Worm (Caenorhabditis elegans) whole organism, L4 larva: Measurements from ENCODE around the gene pus-1.

Source experiments
- F10B5.3 ChIP-seq: sonication (generic microtip); optimal IDR thresholded peaks from 2 replicates; lab custom pipeline; 2016; ENCODE audit warnings: mild to moderate bottlenecking, missing genetic modification characterization, missing compliant biosample characterization
- F37D6.2 ChIP-seq: sonication (generic microtip); optimal IDR thresholded peaks from 2 replicates; lab custom pipeline; 2016; ENCODE audit warnings: mild to moderate bottlenecking, missing genetic modification characterization, missing compliant biosample characterization
- R02D3.7 ChIP-seq: fragments of 150-350 bp; sonication (generic microtip); optimal IDR thresholded peaks from 3 replicates; lab custom pipeline; 2014; ENCODE audit warnings: missing biosample characterization, missing genetic modification characterization
- Y48G9A.11 ChIP-seq: fragments of 200-800 bp; sonication (Bioruptor generic); IDR thresholded peaks from 2 replicates; pipeline ENCODE4 v1.3.6; 2022; ENCODE audit warnings: missing genetic modification reagents, missing genetic modification characterization, missing compliant biosample characterization
- aha-1 ChIP-seq: fragments of 150-350 bp; peaks from one replicate; lab custom pipeline; 2014; ENCODE audit warnings: missing biosample characterization, missing genetic modification characterization
- attf-4 ChIP-seq: sonication (generic microtip); optimal IDR thresholded peaks from 3 replicates; lab custom pipeline; 2017; ENCODE audit warnings: missing biosample characterization, missing genetic modification characterization
- ceh-20 ChIP-seq: fragments of 200-800 bp; sonication (Bioruptor generic); IDR thresholded peaks from 2 replicates; pipeline ENCODE4 v1.3.6; 2022; ENCODE audit warnings: missing genetic modification reagents, missing genetic modification characterization, missing compliant biosample characterization
- ceh-28 ChIP-seq: fragments of 150-350 bp; optimal IDR thresholded peaks from 2 replicates; lab custom pipeline; 2014; ENCODE audit warnings: missing biosample characterization, missing genetic modification reagents, missing genetic modification characterization
- ces-1 ChIP-seq: fragments of 150-350 bp; sonication (generic microtip); optimal IDR thresholded peaks from 4 replicates; lab custom pipeline; 2014; ENCODE audit warnings: missing biosample characterization, missing genetic modification reagents, missing genetic modification characterization
- daf-16 ChIP-seq, 3 experiments: sonication (generic microtip); optimal IDR thresholded peaks; 2 replicates each; lab custom pipeline; 2016 to 2017; ENCODE audit warnings: missing genetic modification characterization in 3 of 3, missing genetic modification reagents in 3 of 3, mild to moderate bottlenecking in 2 of 3, missing compliant biosample characterization in 2 of 3, missing biosample characterization in 1 of 3, moderate library complexity in 1 of 3
- daf-19 ChIP-seq: fragments of 200-800 bp; sonication (Bioruptor generic); conservative IDR thresholded peaks from 2 replicates; pipeline ENCODE4 v1.3.6; 2022; ENCODE audit warnings: missing genetic modification characterization, missing compliant biosample characterization
- daf-8 ChIP-seq: fragments of 200-800 bp; sonication (Bioruptor generic); IDR thresholded peaks from 2 replicates; pipeline ENCODE4 v1.3.6; 2022; ENCODE audit warnings: missing genetic modification characterization, missing compliant biosample characterization
- dmd-6 ChIP-seq: fragments of 200-800 bp; sonication (Bioruptor generic); IDR thresholded peaks from 2 replicates; pipeline ENCODE4 v1.3.6; 2022; ENCODE audit warnings: missing genetic modification reagents, missing genetic modification characterization, missing compliant biosample characterization
- dve-1 ChIP-seq: sonication (generic microtip); optimal IDR thresholded peaks from 2 replicates; lab custom pipeline; 2017; ENCODE audit warnings: antibody characterized with exemption, mild to moderate bottlenecking, missing genetic modification characterization, missing compliant biosample characterization; ENCODE audit not compliant: insufficient read depth
- egl-43 ChIP-seq: fragments of 200-800 bp; sonication (Bioruptor generic); IDR thresholded peaks from 2 replicates; pipeline ENCODE4 v1.3.6; 2022; ENCODE audit warnings: missing genetic modification reagents, missing genetic modification characterization, missing compliant biosample characterization
- hif-1 ChIP-seq, 2 experiments: sonication (generic microtip); optimal IDR thresholded peaks; 2 replicates each; lab custom pipeline; 2016 to 2017; ENCODE audit warnings: missing compliant biosample characterization in 2 of 2, missing genetic modification characterization in 2 of 2, missing genetic modification reagents in 2 of 2, missing genotype in 2 of 2, mild to moderate bottlenecking in 1 of 2
- hlh-11 ChIP-seq: fragments of 200-800 bp; sonication (Bioruptor generic); optimal IDR thresholded peaks from 2 replicates; lab custom pipeline; 2018; ENCODE audit warnings: mild to moderate bottlenecking, missing genetic modification characterization, missing compliant biosample characterization
- hlh-30 ChIP-seq: sonication (generic microtip); optimal IDR thresholded peaks from 2 replicates; lab custom pipeline; 2017; ENCODE audit warnings: antibody characterized with exemption, mild to moderate bottlenecking, missing genetic modification characterization, missing compliant biosample characterization; ENCODE audit not compliant: insufficient read depth
- hmg-1.1 ChIP-seq: fragments of 200-800 bp; sonication (Bioruptor generic); IDR thresholded peaks from 2 replicates; pipeline ENCODE4 v1.3.6; 2022; ENCODE audit warnings: missing genetic modification reagents, missing genetic modification characterization, missing compliant biosample characterization
- lin-1 ChIP-seq: fragments of 200-800 bp; sonication (Bioruptor generic); IDR thresholded peaks from 2 replicates; pipeline ENCODE4 v1.3.6; 2022; ENCODE audit warnings: missing genetic modification reagents, missing genetic modification characterization, missing compliant biosample characterization
- lin-13 ChIP-seq: fragments of 150-350 bp; optimal IDR thresholded peaks from 2 replicates; lab custom pipeline; 2014; ENCODE audit warnings: missing biosample characterization, missing genetic modification reagents, missing genetic modification characterization
- lin-38 ChIP-seq: fragments of 200-800 bp; sonication (Bioruptor generic); IDR thresholded peaks from 2 replicates; pipeline ENCODE4 v1.3.6; 2022; ENCODE audit warnings: missing genetic modification reagents, missing genetic modification characterization, missing compliant biosample characterization
- lir-3 ChIP-seq: sonication (generic microtip); optimal IDR thresholded peaks from 2 replicates; lab custom pipeline; 2016; ENCODE audit warnings: mild to moderate bottlenecking, missing genetic modification characterization, missing compliant biosample characterization
- mdl-1 ChIP-seq, 2 experiments: fragments of 150-350 bp in 1 of 2; sonication (generic microtip) in 1 of 2; optimal IDR thresholded peaks; 2 replicates each; lab custom pipeline; 2014 to 2017; ENCODE audit warnings: missing biosample characterization in 2 of 2, missing genetic modification characterization in 2 of 2
- mxl-3 ChIP-seq: fragments of 200-800 bp; sonication (Bioruptor generic); optimal IDR thresholded peaks from 2 replicates; lab custom pipeline; 2018; ENCODE audit warnings: mild to moderate bottlenecking, missing genetic modification characterization, missing compliant biosample characterization
- nhr-102 ChIP-seq: sonication (generic microtip); optimal IDR thresholded peaks from 2 replicates; lab custom pipeline; 2016; ENCODE audit warnings: mild to moderate bottlenecking, missing genetic modification characterization, moderate library complexity, missing compliant biosample characterization
- nhr-11 ChIP-seq: fragments of 150-350 bp; optimal IDR thresholded peaks from 2 replicates; lab custom pipeline; 2014; ENCODE audit warnings: missing biosample characterization, missing genetic modification characterization
- nhr-237 ChIP-seq: sonication (generic microtip); optimal IDR thresholded peaks from 2 replicates; lab custom pipeline; 2017; ENCODE audit warnings: missing biosample characterization, missing genetic modification characterization
- nhr-28 ChIP-seq: fragments of 150-350 bp; optimal IDR thresholded peaks from 2 replicates; lab custom pipeline; 2014; ENCODE audit warnings: missing biosample characterization, missing genetic modification characterization
- nhr-48 ChIP-seq: sonication (generic microtip); optimal IDR thresholded peaks from 2 replicates; lab custom pipeline; 2016; ENCODE audit warnings: mild to moderate bottlenecking, missing genetic modification characterization, missing compliant biosample characterization
- nhr-77 ChIP-seq: fragments of 150-350 bp; optimal IDR thresholded peaks from 2 replicates; lab custom pipeline; 2014; ENCODE audit warnings: missing biosample characterization, missing genetic modification characterization
- php-3 ChIP-seq: fragments of 200-800 bp; sonication (Bioruptor generic); IDR thresholded peaks from 2 replicates; pipeline ENCODE4 v1.3.6; 2022; ENCODE audit warnings: missing genetic modification reagents, missing genetic modification characterization, missing compliant biosample characterization
- pqm-1 ChIP-seq: sonication (generic microtip); optimal IDR thresholded peaks from 2 replicates; lab custom pipeline; 2017; ENCODE audit warnings: missing biosample characterization, missing genetic modification characterization
- spr-1 ChIP-seq: sonication (generic microtip); optimal IDR thresholded peaks from 2 replicates; lab custom pipeline; 2016; ENCODE audit warnings: mild to moderate bottlenecking, missing genetic modification characterization, missing compliant biosample characterization
- tra-1 ChIP-seq: fragments of 200-800 bp; sonication (Bioruptor generic); IDR thresholded peaks from 2 replicates; pipeline ENCODE4 v1.3.6; 2022; ENCODE audit warnings: missing genetic modification reagents, missing genetic modification characterization, missing compliant biosample characterization
- unc-62 ChIP-seq, 3 experiments: fragments of 150-350 bp in 1 of 3; sonication (generic microtip); optimal IDR thresholded peaks in 2 of 3; peaks in 1 of 3; 1 replicate in 1 of 3; 2 replicates in 2 of 3; lab custom pipeline; 2014 to 2017; ENCODE audit warnings: missing biosample characterization in 3 of 3, missing genetic modification characterization in 3 of 3, missing genetic modification reagents in 3 of 3, missing genotype in 1 of 3
- vab-7 ChIP-seq: fragments of 200-800 bp; sonication (Bioruptor generic); IDR thresholded peaks from 2 replicates; pipeline ENCODE4 v1.3.6; 2022; ENCODE audit warnings: missing genetic modification reagents, missing genetic modification characterization, missing compliant biosample characterization
- zfp-3 ChIP-seq: fragments of 200-800 bp; sonication (Bioruptor generic); conservative IDR thresholded peaks from 2 replicates; pipeline ENCODE4 v1.3.6; 2022; ENCODE audit warnings: missing genetic modification reagents, missing genetic modification characterization, missing compliant biosample characterization
- zip-2 ChIP-seq: fragments of 150-350 bp; optimal IDR thresholded peaks from 2 replicates; lab custom pipeline; 2014; ENCODE audit warnings: missing biosample characterization, missing genetic modification characterization
- ztf-7 ChIP-seq: fragments of 150-350 bp; optimal IDR thresholded peaks from 2 replicates; lab custom pipeline; 2014; ENCODE audit warnings: missing biosample characterization, missing genetic modification characterization

Gene pus-1

ce11 chrV:16831921-16832320 lies 37.2 kb upstream of the pus-1 start, which contains the start of gene srh-215:
Gene srh-215 (minus strand): TSS chrV:16832021.
- TF ChIP-seq daf-8 (GFP tag; lab: Robert Waterston, UW) (no peak), lin-1 (GFP tag; lab: Robert Waterston, UW) (no peak)

DNA sequence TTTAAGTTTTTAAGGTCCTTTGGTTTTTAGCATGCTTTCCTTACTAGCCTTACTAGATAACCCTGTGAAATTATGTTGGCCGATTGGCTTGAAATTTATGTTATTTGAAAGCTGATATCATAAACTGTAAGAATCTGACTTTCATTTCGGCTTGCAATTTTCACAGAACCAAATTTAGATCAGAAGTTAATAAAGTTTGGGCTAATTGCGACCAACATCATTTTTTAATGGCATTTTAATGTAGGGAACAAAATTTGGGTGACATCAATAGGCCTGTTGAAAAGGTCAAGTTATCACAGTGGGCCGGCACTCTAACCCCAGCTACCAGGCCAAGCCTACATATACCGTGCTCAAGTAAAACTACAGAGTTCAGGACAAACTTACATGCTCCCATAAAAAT lies 36.6 kb upstream of the pus-1 start:
- TF ChIP-seq dve-1 (tag; lab: Kevin White, UChicago) (no peak), attf-4 (tag; lab: Kevin White, UChicago) (no peak), unc-62 (GFP tag; optimal IDR thresholded peaks at IDR 0.05 in 1 of 2; lab: Kevin White, UChicago) (peak in 1 of 2 experiments; percentile 93), unc-62 (tag; optimal IDR thresholded peaks at IDR 0.05; lab: Kevin White, UChicago) (no peak)

DNA sequence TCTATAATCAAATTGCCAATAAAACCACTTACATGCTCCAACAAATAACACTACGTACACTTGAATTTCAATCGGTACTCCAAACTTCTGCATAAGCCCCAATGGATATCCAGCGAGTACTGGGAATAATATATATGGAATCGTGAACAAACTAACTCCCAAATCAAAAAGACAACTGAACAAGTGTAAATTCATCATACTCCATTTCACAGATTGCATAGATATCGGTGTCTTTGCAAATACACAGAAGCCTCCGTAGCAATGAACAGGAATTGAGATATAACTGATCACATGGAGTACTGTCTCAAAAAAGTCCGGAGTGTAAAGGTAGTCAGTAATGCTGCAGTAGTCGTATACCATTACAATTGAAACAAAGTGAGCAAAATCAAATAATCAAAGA lies 34.6 kb upstream of the pus-1 start, which contains the start of gene srh-214:
TSS of gene srh-214 (minus strand) at position 360 of the 400 bp plus-strand sequence.
- TF ChIP-seq aha-1 (tag; lab: Kevin White, UChicago) (peak; percentile 91), nhr-237 (no peak)

ce11 chrV:16827485-16827884 lies 32.7 kb upstream of the pus-1 start, which contains the start of gene srh-216:
Gene srh-216 (minus strand): TSS chrV:16827585.
- TF ChIP-seq nhr-11 (no peak), lin-13 (GFP tag; lab: Kevin White, UChicago) (no peak), vab-7 (GFP tag; lab: Robert Waterston, UW) (no peak), ces-1 (GFP tag; lab: Kevin White, UChicago) (no peak), daf-19 (GFP tag; lab: Robert Waterston, UW) (no peak), nhr-48 (tag; lab: Kevin White, UChicago) (no peak), egl-43 (GFP tag; lab: Robert Waterston, UW) (no peak), R02D3.7 (no peak)

- no peak for TF ChIP-seq zip-2 (tag; lab: Kevin White, UChicago)
- peak in 1 of 2 experiments; percentile 35 for TF ChIP-seq hif-1 (tag; optimal IDR thresholded peaks at IDR 0.05; lab: Kevin White, UChicago)
- no peak for TF ChIP-seq mdl-1 (tag; optimal IDR thresholded peaks at IDR 0.05; lab: Kevin White, UChicago)
- peak in 1 of 2 experiments; percentile 71 for TF ChIP-seq unc-62 (GFP tag; optimal IDR thresholded peaks at IDR 0.05 in 1 of 2; lab: Kevin White, UChicago)
- TF ChIP-seq unc-62 (tag; optimal IDR thresholded peaks at IDR 0.05; lab: Kevin White, UChicago) = no peak
- TF ChIP-seq spr-1 (tag; lab: Kevin White, UChicago) = no peak
- 0 out of 2 replicates have a peak, but pooled peaks have one; percentile 46 for TF ChIP-seq ceh-20 (GFP tag; lab: Robert Waterston, UW)
- no peak for TF ChIP-seq lir-3
- no peak for TF ChIP-seq ztf-7 (tag; lab: Kevin White, UChicago)
- TF ChIP-seq ceh-28 (tag; lab: Kevin White, UChicago) = no peak
- TF ChIP-seq aha-1 (tag; lab: Kevin White, UChicago) = peak; percentile 63
- TF ChIP-seq, all 104 proteins: peak for 4
Measured at ce11 chrV:16821270-16821737, 26.6 kb upstream of the pus-1 start, which contains the start of gene T20B3.14. Gene T20B3.14 (minus strand): TSS chrV:16821320.

ce11 chrV:16816707-16817106 lies 22.0 kb upstream of the pus-1 start:
- peak; percentile 56; the same call in 1 of the 2 replicates for TF ChIP-seq tra-1 (GFP tag; lab: Robert Waterston, UW)
- TF ChIP-seq nhr-28 = peak; percentile 89
- 0 out of 2 replicates have a peak, but pooled peaks have one; percentile 5 for TF ChIP-seq lin-38
- peak; percentile 61 for TF ChIP-seq pqm-1 (tag; lab: Kevin White, UChicago)
- TF ChIP-seq Y48G9A.11 (GFP tag; lab: Robert Waterston, UW) = no peak
- peak in 1 of 2 experiments; percentile 62 for TF ChIP-seq mdl-1 (tag; optimal IDR thresholded peaks at IDR 0.05; lab: Kevin White, UChicago)
- no peak for TF ChIP-seq F10B5.3 (tag; lab: Kevin White, UChicago)
- peak; percentile 60 for TF ChIP-seq aha-1 (tag; lab: Kevin White, UChicago)
- TF ChIP-seq nhr-77 = peak; percentile 2
- peak; percentile 51; the same call in 1 of the 2 replicates for TF ChIP-seq ceh-20 (GFP tag; lab: Robert Waterston, UW)
- TF ChIP-seq dmd-6 (GFP tag; lab: Robert Waterston, UW) = peak; percentile 72
- TF ChIP-seq daf-16 (GFP tag; optimal IDR thresholded peaks at IDR 0.05; lab: Kevin White, UChicago) = no peak
- peak; percentile 95 for TF ChIP-seq daf-16 (tag; optimal IDR thresholded peaks at IDR 0.05; lab: Kevin White, UChicago)
- peak; percentile 100 for TF ChIP-seq php-3 (GFP tag; lab: Robert Waterston, UW)
- no peak for TF ChIP-seq F37D6.2 (tag; lab: Kevin White, UChicago)
- TF ChIP-seq hmg-1.1 (GFP tag; lab: Robert Waterston, UW) = no peak
- TF ChIP-seq hlh-30 = peak; percentile 60
- TF ChIP-seq zfp-3 = no peak
- peak; percentile 9 for TF ChIP-seq mxl-3 (GFP tag; lab: Kevin White, UChicago)
- peak; percentile 69 for TF ChIP-seq hlh-11 (tag; lab: Kevin White, UChicago)
- TF ChIP-seq nhr-102 (tag; lab: Kevin White, UChicago) = peak; percentile 33
